Worm (Caenorhabditis elegans): Measurements from ENCODE around the gene sav-1.

ce11 chrX:2274237-2274636 lies 12.8 kb downstream of the sav-1 start, which contains the start of gene AH9.4:
- TF ChIP-seq nhr-28 (tag; optimal IDR thresholded peaks at IDR 0.05): no peak
- no peak for TF ChIP-seq sem-2 (GFP tag; optimal IDR thresholded peaks at IDR 0.05)
- TF ChIP-seq sptf-1 (tag; optimal IDR thresholded peaks at IDR 0.05): no peak
- no peak for TF ChIP-seq unc-62 (GFP tag; optimal IDR thresholded peaks at IDR 0.05)
- no peak for TF ChIP-seq ztf-11 (tag; optimal IDR thresholded peaks at IDR 0.05)
- TF ChIP-seq unc-39 (tag; optimal IDR thresholded peaks at IDR 0.05): no peak
- no peak for TF ChIP-seq blmp-1 (tag; optimal IDR thresholded peaks at IDR 0.05)
- no peak for TF ChIP-seq pha-4 (tag; optimal IDR thresholded peaks at IDR 0.05)
- TF ChIP-seq lin-13 (tag; optimal IDR thresholded peaks at IDR 0.05): no peak
- no peak for TF ChIP-seq snpc-4 (tag; optimal IDR thresholded peaks at IDR 0.05)
- no peak for TF ChIP-seq elt-3 (tag; optimal IDR thresholded peaks at IDR 0.05)
- no peak for TF ChIP-seq nhr-76 (tag; optimal IDR thresholded peaks at IDR 0.05)
- no peak for TF ChIP-seq lin-32 (GFP tag; optimal IDR thresholded peaks at IDR 0.05)
- no peak for TF ChIP-seq hlh-1 (tag; optimal IDR thresholded peaks at IDR 0.05)
